Fruit fly (Drosophila melanogaster) whole organism, adult: Measurements from ENCODE around the gene CG4972.
A peak's percentile ranks its signal among the peaks of the same experiment; 100 is the strongest.

ENCODE experiments used
- CG11617 ChIP-seq: fragments of 200-800 bp; sonication (Bioruptor generic); optimal IDR thresholded peaks from 2 replicates; lab custom pipeline; 2017; ENCODE audit warnings: mild to moderate bottlenecking, missing biosample characterization, missing genetic modification reagents, missing genetic modification characterization
- CG12768 ChIP-seq: fragments of 200-800 bp; sonication (Bioruptor generic); optimal IDR thresholded peaks from 2 replicates; lab custom pipeline; 2017; ENCODE audit warnings: missing biosample characterization, missing genetic modification characterization, mild to moderate bottlenecking, moderate library complexity, missing genetic modification reagents
- CG33017 ChIP-seq: fragments of 200-800 bp; sonication (Bioruptor generic); optimal IDR thresholded peaks from 2 replicates; lab custom pipeline; 2018; ENCODE audit warnings: missing biosample characterization, mild to moderate bottlenecking, missing genetic modification characterization, moderate library complexity
- CG5204 ChIP-seq: fragments of 200-800 bp; sonication (Bioruptor generic); optimal IDR thresholded peaks from 2 replicates; lab custom pipeline; 2016; ENCODE audit warnings: missing biosample characterization, missing genetic modification characterization
- Mnt ChIP-seq: fragments of 200-800 bp; sonication (Bioruptor generic); optimal IDR thresholded peaks from 2 replicates; lab custom pipeline; 2016; ENCODE audit warnings: missing biosample characterization, mild to moderate bottlenecking, missing genetic modification characterization
- bab1 ChIP-seq: fragments of 200-800 bp; sonication (Bioruptor generic); optimal IDR thresholded peaks from 3 replicates; lab custom pipeline; 2019; ENCODE audit warnings: missing biosample characterization, mild to moderate bottlenecking, missing genetic modification characterization, moderate library complexity
- cnc ChIP-seq, 2 experiments: fragments of >200 bp; optimal IDR thresholded peaks; 2 replicates each; lab custom pipeline; 2017
- kay ChIP-seq: fragments of 200-800 bp; sonication (Bioruptor generic); peaks from one replicate; lab custom pipeline; 2016; ENCODE audit warnings: missing biosample characterization, missing genetic modification characterization, borderline replicate concordance
- ovo ChIP-seq: fragments of 200-800 bp; sonication (Bioruptor generic); optimal IDR thresholded peaks from 2 replicates; lab custom pipeline; 2016; ENCODE audit warnings: missing biosample characterization, missing genetic modification characterization
- tj ChIP-seq: fragments of 200-800 bp; sonication (Bioruptor generic); optimal IDR thresholded peaks from 3 replicates; lab custom pipeline; 2017; ENCODE audit warnings: missing biosample characterization, mild to moderate bottlenecking, missing genetic modification characterization, moderate library complexity

dm6 chr2L:10294798-10295669 is 19.6 kb upstream of the CG4972 start, which contains the start of gene Hand:
- TF ChIP-seq bab1 (GFP tag; lab: Kevin White, UChicago) (no peak), tj (GFP tag; lab: Kevin White, UChicago) (no peak), Mnt (GFP tag; lab: Kevin White, UChicago) (no peak), CG5204 (GFP tag; lab: Kevin White, UChicago) (no peak), cnc (optimal IDR thresholded peaks at IDR 0.05; lab: Kevin White, UChicago) (no peak), ovo (GFP tag; lab: Kevin White, UChicago) (no peak), CG33017 (tag; lab: Kevin White, UChicago) (no peak), kay (GFP tag; lab: Kevin White, UChicago) (peak; percentile 93), CG12768 (GFP tag; lab: Kevin White, UChicago) (no peak), CG11617 (GFP tag; lab: Kevin White, UChicago) (no peak)
